Worm (Caenorhabditis elegans): ENCODE measurements around the gene ZK1321.4.

DNA sequence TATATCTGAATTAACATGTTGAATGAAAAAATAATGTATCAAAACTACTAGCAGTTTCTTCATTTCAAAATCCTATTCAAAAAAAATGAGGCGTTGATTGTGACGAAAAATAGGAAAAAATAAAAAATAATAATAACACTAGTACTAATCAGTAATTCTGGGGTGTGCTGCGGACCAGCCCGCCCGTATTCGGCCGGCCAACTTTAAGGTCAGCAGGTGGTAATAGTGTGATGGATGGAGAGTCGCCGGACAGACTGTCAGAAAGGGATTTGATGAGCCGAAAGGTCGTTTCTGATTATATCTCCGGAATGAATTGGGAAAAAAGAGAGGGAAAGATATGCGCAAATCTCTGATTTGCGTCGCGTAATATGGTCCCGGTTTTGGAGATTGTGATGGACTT lies 49.3 kb downstream of the ZK1321.4 start, which contains the start of gene cutl-2:
- TF ChIP-seq lsy-2 (tag; optimal IDR thresholded peaks at IDR 0.05), result no peak
- no peak for TF ChIP-seq ZK546.5 (tag; optimal IDR thresholded peaks at IDR 0.05)
- no peak for TF ChIP-seq fos-1 (tag; optimal IDR thresholded peaks at IDR 0.05)
- no peak for TF ChIP-seq peb-1 (tag; optimal IDR thresholded peaks at IDR 0.05)
- TF ChIP-seq nhr-237 (tag; optimal IDR thresholded peaks at IDR 0.05), result no peak
- no peak for TF ChIP-seq zag-1 (tag; optimal IDR thresholded peaks at IDR 0.05)
- TF ChIP-seq nhr-11 (tag; optimal IDR thresholded peaks at IDR 0.05), result no peak
- TF ChIP-seq R02D3.7 (tag; optimal IDR thresholded peaks at IDR 0.05), result no peak
- TF ChIP-seq sem-4 (tag; optimal IDR thresholded peaks at IDR 0.05), result no peak
- no peak for TF ChIP-seq lin-11 (tag; optimal IDR thresholded peaks at IDR 0.05)
- TF ChIP-seq aly-2 (tag; optimal IDR thresholded peaks at IDR 0.05), result no peak
- TF ChIP-seq lin-13 (GFP tag; optimal IDR thresholded peaks at IDR 0.05), result no peak
- no peak for TF ChIP-seq unc-62 (GFP tag; optimal IDR thresholded peaks at IDR 0.05)

All from whole organism, L2 larva.